Fruit fly (Drosophila melanogaster): ENCODE results near the gene CG42762.

- TF ChIP-seq Dif (GFP tag; optimal IDR thresholded peaks at IDR 0.05; ENCODE audit: partially characterized antibody) = no peak
- TF ChIP-seq N (GFP tag; optimal IDR thresholded peaks at IDR 0.05) = no peak
- no peak for TF ChIP-seq psq (GFP tag; optimal IDR thresholded peaks at IDR 0.05)
- TF ChIP-seq sv (GFP tag; optimal IDR thresholded peaks at IDR 0.05) = no peak
- TF ChIP-seq OdsH (GFP tag; optimal IDR thresholded peaks at IDR 0.05) = no peak
- TF ChIP-seq Jra (GFP tag; optimal IDR thresholded peaks at IDR 0.05) = no peak
- no peak for TF ChIP-seq Hr78 (GFP tag; optimal IDR thresholded peaks at IDR 0.05)
- TF ChIP-seq HLH106 (tag; optimal IDR thresholded peaks at IDR 0.05) = no peak
- TF ChIP-seq Rel (GFP tag; optimal IDR thresholded peaks at IDR 0.05) = no peak
- TF ChIP-seq Rel (tag; optimal IDR thresholded peaks at IDR 0.05) = no peak
- no peak for TF ChIP-seq Abd-B (GFP tag; optimal IDR thresholded peaks at IDR 0.05)
Measured at dm6 chr2L:8123711-8124379, 20.0 kb downstream of the CG42762 start, which contains the start of the genes mon2 and CG8673.
